Worm (Caenorhabditis elegans) whole organism, L3 larva: ENCODE data around the gene pqn-57.

Experiments used
- R02D3.7 ChIP-seq: fragments of 150-350 bp; optimal IDR thresholded peaks from 2 replicates; lab custom pipeline; 2014; ENCODE audit warnings: missing biosample characterization, missing genetic modification characterization
- ZK546.5 ChIP-seq: sonication (generic microtip); optimal IDR thresholded peaks from 2 replicates; lab custom pipeline; 2017; ENCODE audit warnings: missing biosample characterization, missing genetic modification characterization
- aly-2 ChIP-seq: fragments of 150-350 bp; optimal IDR thresholded peaks from 2 replicates; lab custom pipeline; 2014; ENCODE audit warnings: missing biosample characterization, missing genetic modification characterization
- ama-1 ChIP-seq: fragments of 150-350 bp; optimal IDR thresholded peaks from 2 replicates; lab custom pipeline; 2018
- ceh-28 ChIP-seq: fragments of 150-350 bp; optimal IDR thresholded peaks from 2 replicates; lab custom pipeline; 2014; ENCODE audit warnings: missing biosample characterization, missing genetic modification reagents, missing genetic modification characterization
- ceh-82 ChIP-seq: fragments of 150-350 bp; optimal IDR thresholded peaks from 2 replicates; lab custom pipeline; 2014; ENCODE audit warnings: missing biosample characterization, missing genetic modification characterization
- ceh-9 ChIP-seq: sonication (generic microtip); optimal IDR thresholded peaks from 2 replicates; lab custom pipeline; 2018; ENCODE audit warnings: missing biosample characterization, missing genetic modification characterization
- egl-5 ChIP-seq: fragments of 150-350 bp; optimal IDR thresholded peaks from 2 replicates; lab custom pipeline; 2017; ENCODE audit warnings: missing biosample characterization, missing genetic modification reagents, missing genetic modification characterization, inconsistent platforms
- elt-1 ChIP-seq: fragments of 150-350 bp; optimal IDR thresholded peaks from 2 replicates; lab custom pipeline; 2014; ENCODE audit warnings: missing biosample characterization, missing genetic modification characterization
- elt-2 ChIP-seq: sonication (generic microtip); optimal IDR thresholded peaks from 2 replicates; lab custom pipeline; 2016; ENCODE audit warnings: missing genetic modification reagents, mild to moderate bottlenecking, missing genetic modification characterization, missing compliant biosample characterization
- elt-3 ChIP-seq, 3 experiments: fragments of 150-350 bp in 1 of 3; sonication (generic microtip) in 2 of 3; optimal IDR thresholded peaks; 2 replicates in 2 of 3; 4 replicates in 1 of 3; lab custom pipeline; 2014 to 2017; ENCODE audit warnings: missing biosample characterization in 3 of 3, missing genetic modification characterization in 3 of 3
- fkh-10 ChIP-seq: sonication (generic microtip); optimal IDR thresholded peaks from 2 replicates; lab custom pipeline; 2017; ENCODE audit warnings: missing biosample characterization, missing genetic modification reagents, missing genetic modification characterization
- fkh-2 ChIP-seq: fragments of 150-350 bp; optimal IDR thresholded peaks from 2 replicates; lab custom pipeline; 2014; ENCODE audit warnings: missing biosample characterization, missing genetic modification reagents, missing genetic modification characterization
- fos-1 ChIP-seq: fragments of 150-350 bp; optimal IDR thresholded peaks from 2 replicates; lab custom pipeline; 2014; ENCODE audit warnings: missing biosample characterization, missing genetic modification characterization
- hmg-11 ChIP-seq: sonication (generic microtip); optimal IDR thresholded peaks from 2 replicates; lab custom pipeline; 2016; ENCODE audit warnings: missing genetic modification characterization, missing compliant biosample characterization
- jun-1 ChIP-seq: fragments of 150-350 bp; optimal IDR thresholded peaks from 2 replicates; lab custom pipeline; 2014; ENCODE audit warnings: missing biosample characterization, missing genetic modification reagents, missing genetic modification characterization
- lin-15B ChIP-seq: fragments of 150-350 bp; optimal IDR thresholded peaks from 2 replicates; lab custom pipeline; 2014; ENCODE audit warnings: missing biosample characterization, missing genetic modification characterization
- lsy-12 ChIP-seq: sonication (generic microtip); optimal IDR thresholded peaks from 2 replicates; lab custom pipeline; 2016; ENCODE audit warnings: mild to moderate bottlenecking, missing genetic modification characterization, missing compliant biosample characterization
- mdl-1 ChIP-seq: fragments of 150-350 bp; optimal IDR thresholded peaks from 2 replicates; lab custom pipeline; 2014; ENCODE audit warnings: missing biosample characterization, missing genetic modification characterization
- nfya-1 ChIP-seq: sonication (generic microtip); optimal IDR thresholded peaks from 2 replicates; lab custom pipeline; 2017; ENCODE audit warnings: missing genetic modification characterization, mild to moderate bottlenecking, missing compliant biosample characterization, antibody characterized with exemption, moderate library complexity; ENCODE audit not compliant: insufficient read depth
- nhr-11 ChIP-seq: fragments of 150-350 bp; optimal IDR thresholded peaks from 2 replicates; lab custom pipeline; 2014; ENCODE audit warnings: missing biosample characterization, missing genetic modification characterization
- nhr-12 ChIP-seq: fragments of 150-350 bp; optimal IDR thresholded peaks from 2 replicates; lab custom pipeline; 2014; ENCODE audit warnings: missing biosample characterization, missing genetic modification characterization
- nhr-23 ChIP-seq: fragments of 150-350 bp; optimal IDR thresholded peaks from 2 replicates; lab custom pipeline; 2014; ENCODE audit warnings: missing biosample characterization, missing genetic modification reagents, missing genetic modification characterization
- nhr-25 ChIP-seq: sonication (generic microtip); optimal IDR thresholded peaks from 2 replicates; lab custom pipeline; 2017; ENCODE audit warnings: missing biosample characterization, missing genetic modification characterization
- nhr-28 ChIP-seq: fragments of 150-350 bp; optimal IDR thresholded peaks from 2 replicates; lab custom pipeline; 2014; ENCODE audit warnings: missing biosample characterization, missing genetic modification characterization
- nhr-43 ChIP-seq: sonication (generic microtip); optimal IDR thresholded peaks from 2 replicates; lab custom pipeline; 2016; ENCODE audit warnings: mild to moderate bottlenecking, missing genetic modification characterization, missing compliant biosample characterization; ENCODE audit not compliant: poor library complexity, severe bottlenecking
- nhr-67 ChIP-seq: fragments of 150-350 bp; optimal IDR thresholded peaks from 2 replicates; lab custom pipeline; 2014; ENCODE audit warnings: missing biosample characterization, missing genetic modification characterization
- nhr-76 ChIP-seq: fragments of 150-350 bp; sonication (generic microtip); optimal IDR thresholded peaks from 5 replicates; lab custom pipeline; 2014; ENCODE audit warnings: missing biosample characterization, missing genetic modification characterization
- nhr-77 ChIP-seq: fragments of 150-350 bp; optimal IDR thresholded peaks from 2 replicates; lab custom pipeline; 2014; ENCODE audit warnings: missing biosample characterization, missing genetic modification characterization
- pha-4 ChIP-seq: fragments of 150-350 bp; optimal IDR thresholded peaks from 2 replicates; lab custom pipeline; 2014; ENCODE audit warnings: missing biosample characterization, missing genetic modification reagents, missing genetic modification characterization
- pqm-1 ChIP-seq: fragments of 150-350 bp; optimal IDR thresholded peaks from 2 replicates; lab custom pipeline; 2017; ENCODE audit warnings: missing biosample characterization, missing genetic modification characterization, inconsistent platforms
- sea-2 ChIP-seq: fragments of 150-350 bp; sonication (generic microtip); optimal IDR thresholded peaks from 4 replicates; lab custom pipeline; 2014; ENCODE audit warnings: missing biosample characterization, missing genetic modification reagents, missing genetic modification characterization
- skn-1 ChIP-seq: fragments of 150-350 bp; optimal IDR thresholded peaks from 2 replicates; lab custom pipeline; 2014; ENCODE audit warnings: missing biosample characterization, missing genetic modification characterization
- tbx-2 ChIP-seq: sonication (generic microtip); optimal IDR thresholded peaks from 2 replicates; lab custom pipeline; 2016; ENCODE audit warnings: mild to moderate bottlenecking, missing genetic modification characterization, missing compliant biosample characterization
- unc-39 ChIP-seq: sonication (generic microtip); optimal IDR thresholded peaks from 4 replicates; lab custom pipeline; 2017; ENCODE audit warnings: missing biosample characterization, missing genetic modification characterization
- unc-62 ChIP-seq: fragments of 150-350 bp; sonication (generic microtip); optimal IDR thresholded peaks from 4 replicates; lab custom pipeline; 2014; ENCODE audit warnings: missing biosample characterization, missing genetic modification reagents, missing genetic modification characterization
- zag-1 ChIP-seq: fragments of 150-350 bp; optimal IDR thresholded peaks from 2 replicates; lab custom pipeline; 2014; ENCODE audit warnings: missing biosample characterization, missing genetic modification characterization
- ztf-11 ChIP-seq: fragments of 150-350 bp; optimal IDR thresholded peaks from 2 replicates; lab custom pipeline; 2014; ENCODE audit warnings: missing biosample characterization, missing genetic modification characterization
- ztf-4 ChIP-seq: fragments of 150-350 bp; optimal IDR thresholded peaks from 2 replicates; lab custom pipeline; 2014; ENCODE audit warnings: missing biosample characterization, missing genetic modification characterization

pqn-57 gene

ce11 chrX:8302299-8302698 lies 18.5 kb downstream of the pqn-57 start, which contains the start of gene inx-5:
inx-5 (minus strand) TSS chrX:8302399.
- TF ChIP-seq nhr-28 (tag; lab: Kevin White, UChicago) (no peak), pha-4 (no peak), fkh-2 (tag; lab: Kevin White, UChicago) (no peak), egl-5 (tag; lab: Kevin White, UChicago) (no peak), tbx-2 (no peak), unc-62 (GFP tag; lab: Kevin White, UChicago) (no peak), pqm-1 (tag; lab: Kevin White, UChicago) (no peak), sea-2 (GFP tag; lab: Kevin White, UChicago) (no peak), nfya-1 (tag; lab: Kevin White, UChicago) (no peak)
- TF ChIP-seq, all 47 proteins: peak for 0

ce11 chrX:8299554-8299953 lies 21.2 kb downstream of the pqn-57 start, which contains the start of gene ced-13:
ced-13 (minus strand) TSS chrX:8299654.
- TF ChIP-seq ZK546.5 (tag; lab: Kevin White, UChicago) (no peak), zag-1 (tag; lab: Kevin White, UChicago) (no peak), nhr-23 (tag; lab: Kevin White, UChicago) (no peak), nhr-12 (tag; lab: Kevin White, UChicago) (no peak)

- TF ChIP-seq ztf-11 (tag; lab: Kevin White, UChicago) (no peak), nhr-77 (tag; lab: Kevin White, UChicago) (no peak), tbx-2 (no peak), sea-2 (GFP tag; lab: Kevin White, UChicago) (no peak), ztf-4 (tag; lab: Kevin White, UChicago) (no peak), fos-1 (no peak), nhr-76 (tag; lab: Kevin White, UChicago) (no peak), ama-1 (lab: Kevin White, UChicago) (no peak), lsy-12 (tag; lab: Kevin White, UChicago) (no peak), ceh-9 (tag; lab: Kevin White, UChicago) (no peak), elt-1 (tag; lab: Kevin White, UChicago) (no peak), unc-39 (tag; lab: Kevin White, UChicago) (no peak), ZK546.5 (tag; lab: Kevin White, UChicago) (no peak), mdl-1 (tag; lab: Kevin White, UChicago) (no peak)
Measured at ce11 chrX:8297333-8297732, 23.5 kb downstream of the pqn-57 start.

- TF ChIP-seq tbx-2 (no peak), fkh-10 (GFP tag; lab: Kevin White, UChicago) (no peak), ztf-4 (tag; lab: Kevin White, UChicago) (no peak), nfya-1 (tag; lab: Kevin White, UChicago) (no peak), nhr-67 (tag; lab: Kevin White, UChicago) (no peak), hmg-11 (tag; lab: Kevin White, UChicago) (no peak), ztf-11 (tag; lab: Kevin White, UChicago) (no peak), ama-1 (lab: Kevin White, UChicago) (no peak), jun-1 (tag; lab: Kevin White, UChicago) (no peak), nhr-11 (tag; lab: Kevin White, UChicago) (no peak), nhr-77 (tag; lab: Kevin White, UChicago) (no peak), ZK546.5 (tag; lab: Kevin White, UChicago) (no peak), fos-1 (no peak), pha-4 (no peak), nhr-43 (tag; lab: Kevin White, UChicago) (no peak), elt-3 (tag; optimal IDR thresholded peaks at IDR 0.05; lab: Kevin White, UChicago) (no peak), mdl-1 (tag; lab: Kevin White, UChicago) (no peak), nhr-23 (tag; lab: Kevin White, UChicago) (no peak), skn-1 (tag; lab: Kevin White, UChicago) (no peak), unc-62 (GFP tag; lab: Kevin White, UChicago) (no peak)
Measured at ce11 chrX:8294586-8294985, 26.2 kb downstream of the pqn-57 start, which contains the start of gene R09F10.3. R09F10.3 (plus strand) TSS chrX:8294625.

DNA sequence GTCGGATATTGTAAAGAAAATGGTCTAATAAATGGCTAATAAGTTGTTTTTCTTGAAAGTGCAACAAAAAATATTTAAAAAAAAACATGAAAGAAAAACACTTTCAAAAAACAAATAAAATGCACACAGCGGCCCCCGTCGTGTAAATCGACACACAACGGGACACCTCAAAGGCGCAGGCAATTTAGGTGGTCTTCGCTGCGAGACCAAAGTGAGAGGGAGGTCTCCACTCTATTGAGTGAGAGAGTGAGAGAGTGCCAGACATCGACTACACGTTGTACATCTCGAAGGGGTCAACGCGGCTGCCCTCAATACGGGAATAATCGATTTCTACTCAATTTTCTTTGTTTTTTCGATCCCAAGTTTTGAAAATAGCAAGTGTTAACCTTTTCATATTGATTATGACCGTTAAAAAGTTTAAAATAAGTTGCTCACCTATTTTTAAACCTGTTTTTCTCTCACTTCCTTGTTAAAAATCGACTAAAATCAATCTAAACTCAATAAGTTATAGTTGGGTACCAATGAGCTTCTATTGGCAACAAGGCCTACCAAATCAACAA lies 34.0 kb downstream of the pqn-57 start, which contains the start of gene sec-16A.2:
TSS of gene sec-16A.2 (plus strand) at position 510 of the 560 bp plus-strand sequence.
- peak; percentile 88 for TF ChIP-seq lin-15B (tag; lab: Kevin White, UChicago)
- no peak for TF ChIP-seq elt-1 (tag; lab: Kevin White, UChicago)
- no peak for TF ChIP-seq fkh-10 (GFP tag; lab: Kevin White, UChicago)
- TF ChIP-seq unc-39 (tag; lab: Kevin White, UChicago), result no peak
- peak; percentile 95 for TF ChIP-seq egl-5 (tag; lab: Kevin White, UChicago)
- TF ChIP-seq nhr-12 (tag; lab: Kevin White, UChicago), result no peak
- peak; percentile 53 for TF ChIP-seq elt-2 (tag; lab: Kevin White, UChicago)
- TF ChIP-seq ama-1 (lab: Kevin White, UChicago), result no peak
- no peak for TF ChIP-seq nhr-28 (tag; lab: Kevin White, UChicago)
- peak; percentile 80 for TF ChIP-seq nhr-25 (tag; lab: Kevin White, UChicago)
- TF ChIP-seq nhr-76 (tag; lab: Kevin White, UChicago), result no peak
- no peak for TF ChIP-seq nhr-77 (tag; lab: Kevin White, UChicago)
- no peak for TF ChIP-seq mdl-1 (tag; lab: Kevin White, UChicago)
- TF ChIP-seq ceh-9 (tag; lab: Kevin White, UChicago), result no peak
- no peak for TF ChIP-seq sea-2 (GFP tag; lab: Kevin White, UChicago)
- no peak for TF ChIP-seq elt-3 (tag; optimal IDR thresholded peaks at IDR 0.05; lab: Kevin White, UChicago)
- no peak for TF ChIP-seq ZK546.5 (tag; lab: Kevin White, UChicago)
- TF ChIP-seq R02D3.7 (tag; lab: Kevin White, UChicago), result peak; percentile 64
- TF ChIP-seq ztf-4 (tag; lab: Kevin White, UChicago), result no peak
- TF ChIP-seq hmg-11 (tag; lab: Kevin White, UChicago), result peak; percentile 70
- peak; percentile 49 for TF ChIP-seq ceh-28 (tag; lab: Kevin White, UChicago)
- no peak for TF ChIP-seq ceh-82 (tag; lab: Kevin White, UChicago)
- TF ChIP-seq nhr-11 (tag; lab: Kevin White, UChicago), result peak; percentile 15
- TF ChIP-seq aly-2 (tag; lab: Kevin White, UChicago), result no peak
- TF ChIP-seq ztf-11 (tag; lab: Kevin White, UChicago), result no peak
- TF ChIP-seq nhr-43 (tag; lab: Kevin White, UChicago), result peak; percentile 27
- peak; percentile 37 for TF ChIP-seq pqm-1 (tag; lab: Kevin White, UChicago)
